Worm (Caenorhabditis elegans): ENCODE data around the gene clc-2.
A peak's percentile ranks its signal among the peaks of the same experiment; 100 is the strongest.

The clc-2 gene

DNA sequence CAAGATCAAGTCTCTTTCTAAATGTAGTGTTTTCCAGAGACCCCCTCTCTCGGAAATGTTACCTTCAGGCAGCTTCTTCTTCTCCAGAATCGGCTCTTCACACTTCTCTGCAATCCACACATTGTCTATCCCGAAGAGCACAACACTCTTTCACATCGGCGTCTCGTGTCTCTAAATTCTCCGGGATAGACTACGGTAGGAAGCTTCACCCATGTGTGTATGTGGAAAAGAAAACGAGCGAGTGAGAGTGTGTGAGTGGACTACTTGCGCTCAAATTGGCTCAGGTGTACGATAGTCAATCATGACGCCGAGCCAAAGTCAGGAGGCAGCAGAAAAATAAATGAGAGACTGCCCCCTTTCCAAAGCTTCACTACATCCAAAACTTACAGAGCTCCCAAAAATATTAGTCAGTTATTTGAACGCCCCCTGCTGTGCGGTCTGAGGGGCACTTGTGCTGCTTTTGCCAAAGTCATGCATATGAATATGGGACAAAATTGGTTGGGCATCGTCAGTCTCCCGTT, 25.9 kb downstream of the clc-2 start:
- TF ChIP-seq F49E8.2 (tag; optimal IDR thresholded peaks at IDR 0.05; ENCODE audit: insufficient read depth) = no peak
- TF ChIP-seq snpc-3.4 (tag; optimal IDR thresholded peaks at IDR 0.05) = no peak
- no peak for TF ChIP-seq madf-8 (GFP tag; conservative IDR thresholded peaks at IDR 0.05)
- TF ChIP-seq him-1 (tag; optimal IDR thresholded peaks at IDR 0.05) = no peak
- TF ChIP-seq ztf-28 (GFP tag; IDR thresholded peaks at IDR 0.05) = no peak

DNA sequence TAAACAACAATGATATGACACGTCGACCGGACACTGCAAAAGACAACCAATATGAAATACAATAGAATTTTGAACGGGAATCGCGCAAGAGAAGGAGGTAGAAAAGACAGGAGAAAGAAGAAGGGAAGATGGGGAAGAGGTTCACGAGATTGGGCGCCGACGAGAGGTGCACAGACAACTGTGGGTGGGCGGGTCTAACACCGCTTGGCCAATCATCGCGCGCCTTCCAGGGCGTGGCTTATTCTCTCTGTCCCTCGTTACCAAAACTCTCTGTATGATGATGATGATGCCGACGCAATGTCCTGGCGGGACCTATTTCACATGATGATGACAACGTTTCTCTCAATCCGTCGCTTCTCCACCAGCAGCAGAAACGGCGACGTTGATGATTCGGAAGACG, 29.3 kb downstream of the clc-2 start:
- TF ChIP-seq gei-17 (GFP tag; optimal IDR thresholded peaks at IDR 0.05) (no peak), zfh-2 (GFP tag; conservative IDR thresholded peaks at IDR 0.05) (peak; percentile 74), nfyb-1 (GFP tag; IDR thresholded peaks at IDR 0.05) (peak; percentile 79), C17E4.6 (GFP tag; IDR thresholded peaks at IDR 0.05) (no peak), Y53G8AR.9 (GFP tag; conservative IDR thresholded peaks at IDR 0.05) (no peak), egrh-3 (GFP tag; IDR thresholded peaks at IDR 0.05) (0 out of 2 replicates have a peak, but pooled peaks have one; percentile 15)

DNA sequence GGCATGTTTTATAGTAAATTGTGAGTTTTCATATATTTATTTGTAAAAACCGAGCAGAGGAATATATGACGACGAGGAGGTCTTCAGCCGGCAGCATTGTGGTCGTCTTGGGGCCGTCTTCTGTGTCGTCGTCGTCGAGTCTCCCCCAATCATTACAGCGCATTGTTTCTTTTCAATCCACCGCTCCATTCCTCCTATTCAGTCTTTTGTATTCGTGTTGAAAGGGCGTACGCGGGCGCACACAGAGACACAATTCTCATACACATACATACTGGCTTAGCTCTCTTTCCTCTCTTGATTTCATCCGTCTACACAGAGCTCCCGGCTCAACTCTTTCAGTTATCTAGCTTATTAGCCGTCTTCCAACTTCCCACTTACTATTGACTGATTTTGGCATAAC, 32.4 kb downstream of the clc-2 start, which contains the start of gene sox-2:
Gene sox-2 (minus strand): TSS at position 100 of the 400 bp plus-strand sequence.
- TF ChIP-seq him-1 (tag; optimal IDR thresholded peaks at IDR 0.05) (no peak), ceh-40 (GFP tag; IDR thresholded peaks at IDR 0.05) (0 out of 2 replicates have a peak, but pooled peaks have one; percentile 38), zfh-2 (GFP tag; conservative IDR thresholded peaks at IDR 0.05) (0 out of 2 replicates have a peak, but pooled peaks have one; percentile 7)

DNA sequence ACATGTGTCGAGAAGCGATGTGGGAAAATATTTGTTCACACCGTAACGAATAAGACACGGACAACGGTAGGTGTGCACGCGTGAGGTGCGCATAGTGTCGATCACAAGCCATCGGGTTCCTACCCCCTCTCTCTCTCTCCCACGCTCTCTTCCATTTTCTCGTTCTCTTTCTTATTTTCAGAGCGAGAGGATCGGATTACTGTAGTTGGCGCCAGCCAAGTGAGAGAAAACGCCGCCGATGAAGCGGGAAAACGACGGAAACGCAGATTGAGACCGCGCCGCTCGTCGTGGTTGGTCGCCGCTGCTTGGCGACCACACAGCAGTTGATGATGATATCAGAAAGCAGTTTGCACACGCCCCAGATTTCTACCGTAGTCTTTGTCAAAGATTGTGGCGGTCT, 33.1 kb downstream of the clc-2 start:
- TF ChIP-seq snpc-3.4 (tag; optimal IDR thresholded peaks at IDR 0.05) (no peak), repo-1 (tag; optimal IDR thresholded peaks at IDR 0.05) (no peak), zfh-2 (GFP tag; conservative IDR thresholded peaks at IDR 0.05) (peak; percentile 91), ztf-28 (GFP tag; IDR thresholded peaks at IDR 0.05) (no peak), ZK185.1 (tag; optimal IDR thresholded peaks at IDR 0.05; ENCODE audit: poor library complexity, severe bottlenecking) (no peak), attf-5 (GFP tag; optimal IDR thresholded peaks at IDR 0.05) (no peak), unc-130 (GFP tag; optimal IDR thresholded peaks at IDR 0.05) (no peak), nfyb-1 (GFP tag; IDR thresholded peaks at IDR 0.05) (peak; percentile 58; the same call in 1 of the 2 replicates), Y53G8AR.9 (GFP tag; conservative IDR thresholded peaks at IDR 0.05) (0 out of 2 replicates have a peak, but pooled peaks have one; percentile 30), aptf-2 (GFP tag; conservative IDR thresholded peaks at IDR 0.05) (no peak)

DNA sequence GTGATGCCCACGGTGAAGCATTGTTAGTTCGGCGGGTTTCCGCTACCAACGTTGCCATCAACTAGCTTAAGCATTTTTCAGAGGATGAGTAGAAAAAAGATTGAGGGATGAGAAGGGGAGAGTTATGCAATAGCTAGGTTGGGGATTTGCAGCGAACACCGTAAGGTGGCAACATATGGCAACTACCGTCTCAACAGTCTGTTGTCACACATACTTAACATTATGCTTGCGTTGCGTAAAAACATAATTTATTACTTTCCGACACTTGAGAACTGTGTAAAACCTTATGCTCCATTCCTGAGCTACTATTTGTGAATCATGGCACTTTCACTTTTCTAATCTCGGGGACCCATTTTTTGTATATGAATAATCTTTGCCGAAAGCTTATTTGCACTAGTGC, 35.4 kb downstream of the clc-2 start:
- TF ChIP-seq Y95B8A.8 (GFP tag; IDR thresholded peaks at IDR 0.05) (no peak), nhr-90 (tag; optimal IDR thresholded peaks at IDR 0.05) (no peak), nfya-1 (tag; optimal IDR thresholded peaks at IDR 0.05; ENCODE audit: borderline replicate concordance, insufficient read depth) (no peak), ceh-79 (tag; optimal IDR thresholded peaks at IDR 0.05) (no peak), F22D6.2 (tag; optimal IDR thresholded peaks at IDR 0.05) (no peak), lin-54 (GFP tag; optimal IDR thresholded peaks at IDR 0.05) (no peak), xnd-1 (tag; optimal IDR thresholded peaks at IDR 0.05) (no peak), F33H1.4 (GFP tag; IDR thresholded peaks at IDR 0.05) (no peak), lag-1 (GFP tag; IDR thresholded peaks at IDR 0.05) (no peak), zim-3 (tag; optimal IDR thresholded peaks at IDR 0.05) (no peak), ztf-3 (GFP tag; optimal IDR thresholded peaks at IDR 0.05) (no peak), ztf-26 (tag; optimal IDR thresholded peaks at IDR 0.05) (no peak)

DNA sequence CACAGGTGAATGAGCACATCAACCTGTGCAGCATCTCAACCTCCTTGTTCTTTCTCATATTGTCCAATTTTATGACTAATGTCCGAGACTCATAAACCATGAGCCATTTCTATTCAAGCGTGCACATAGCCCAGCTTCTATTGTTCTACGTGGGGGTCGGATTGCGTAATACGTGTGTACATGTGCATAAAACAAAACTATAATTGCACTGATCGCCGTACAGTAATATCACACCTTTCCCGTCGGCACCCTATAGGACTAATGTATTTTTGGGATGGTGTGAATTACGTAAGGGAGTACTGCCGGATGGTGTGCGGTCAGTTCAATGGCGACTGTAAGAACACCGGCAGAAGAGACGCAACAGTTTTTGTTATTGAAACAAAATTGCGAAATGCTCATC, 38.6 kb downstream of the clc-2 start:
- TF ChIP-seq let-526 (GFP tag; IDR thresholded peaks at IDR 0.05) = no peak
- TF ChIP-seq Y67H2A.10 (GFP tag; conservative IDR thresholded peaks at IDR 0.05) = no peak
- no peak for TF ChIP-seq lin-54 (GFP tag; optimal IDR thresholded peaks at IDR 0.05)
- no peak for TF ChIP-seq cebp-2 (GFP tag; IDR thresholded peaks at IDR 0.05)
- no peak for TF ChIP-seq madf-8 (GFP tag; conservative IDR thresholded peaks at IDR 0.05)
- TF ChIP-seq ceh-79 (tag; optimal IDR thresholded peaks at IDR 0.05) = no peak
- TF ChIP-seq ccch-3 (GFP tag; optimal IDR thresholded peaks at IDR 0.05) = no peak
- TF ChIP-seq ama-1 (optimal IDR thresholded peaks at IDR 0.05) = no peak
- TF ChIP-seq ama-1 (GFP tag; optimal IDR thresholded peaks at IDR 0.05) = no peak
- TF ChIP-seq die-1 (tag; optimal IDR thresholded peaks at IDR 0.05) = no peak
- TF ChIP-seq hmg-1.2 (GFP tag; IDR thresholded peaks at IDR 0.05) = no peak
- no peak for TF ChIP-seq egl-18 (GFP tag; IDR thresholded peaks at IDR 0.05)
- no peak for TF ChIP-seq madf-10 (tag; optimal IDR thresholded peaks at IDR 0.05)
- TF ChIP-seq K11D2.4 (GFP tag; IDR thresholded peaks at IDR 0.05) = no peak
- no peak for TF ChIP-seq ztf-6 (GFP tag; IDR thresholded peaks at IDR 0.05)

Measured in whole organism, young adult.